Fruit fly (Drosophila melanogaster) whole organism, embryonic: Measurements from ENCODE around the gene Nse1.

Experiments
- BtbVII ChIP-seq: fragments of 200-800 bp; sonication (Bioruptor generic); optimal IDR thresholded peaks from 3 replicates; lab custom pipeline; 2017; ENCODE audit warnings: missing biosample characterization, mild to moderate bottlenecking, missing genetic modification characterization
- CG11456 ChIP-seq: fragments of 200-800 bp; sonication (Bioruptor generic); IDR thresholded peaks from 3 replicates; pipeline ENCODE4 v1.3.6; 2022; ENCODE audit warnings: missing biosample characterization, missing genetic modification characterization
- CG12071 ChIP-seq: fragments of 200-800 bp; sonication (Bioruptor generic); optimal IDR thresholded peaks from 3 replicates; lab custom pipeline; 2018; ENCODE audit warnings: missing biosample characterization, mild to moderate bottlenecking, missing genetic modification characterization
- CG13296 ChIP-seq: fragments of 200-800 bp; sonication (Bioruptor generic); optimal IDR thresholded peaks from 3 replicates; lab custom pipeline; 2018; ENCODE audit warnings: missing biosample characterization, mild to moderate bottlenecking, missing genetic modification characterization
- CG15269 ChIP-seq: fragments of 200-800 bp; sonication (Bioruptor generic); optimal IDR thresholded peaks from 2 replicates; lab custom pipeline; 2018; ENCODE audit warnings: missing biosample characterization, mild to moderate bottlenecking, missing genetic modification characterization, moderate library complexity
- CG17612 ChIP-seq: fragments of 200-800 bp; sonication (Bioruptor generic); IDR thresholded peaks from 2 replicates; pipeline ENCODE4 v1.3.6; 2022; ENCODE audit warnings: missing biosample characterization, missing genetic modification characterization
- CG31388 ChIP-seq: fragments of 200-800 bp; sonication (Bioruptor generic); optimal IDR thresholded peaks from 2 replicates; lab custom pipeline; 2016; ENCODE audit warnings: missing biosample characterization, missing genetic modification characterization
- CG34422 ChIP-seq: fragments of 200-800 bp; sonication (Bioruptor generic); IDR thresholded peaks from 3 replicates; pipeline ENCODE4 v1.3.6; 2022; ENCODE audit warnings: missing biosample characterization, missing genetic modification characterization
- CG4617 ChIP-seq: fragments of 200-800 bp; sonication (Bioruptor generic); optimal IDR thresholded peaks from 3 replicates; lab custom pipeline; 2016; ENCODE audit warnings: missing biosample characterization, missing genetic modification characterization, borderline replicate concordance
- CG4854 ChIP-seq: fragments of 200-800 bp; sonication (Bioruptor generic); optimal IDR thresholded peaks from 2 replicates; lab custom pipeline; 2016; ENCODE audit warnings: missing biosample characterization, missing genetic modification characterization, inconsistent platforms
- CG7786 ChIP-seq: fragments of 200-800 bp; sonication (Bioruptor generic); optimal IDR thresholded peaks from 2 replicates; lab custom pipeline; 2016; ENCODE audit warnings: missing biosample characterization, missing genetic modification characterization
- CG7963 ChIP-seq: fragments of 200-800 bp; sonication (Bioruptor generic); IDR thresholded peaks from 3 replicates; pipeline ENCODE4 v1.3.6; 2022; ENCODE audit warnings: missing biosample characterization, missing genetic modification characterization; ENCODE audit not compliant: partially characterized antibody
- CG8388 ChIP-seq: fragments of 200-800 bp; sonication (Bioruptor generic); optimal IDR thresholded peaks from 2 replicates; lab custom pipeline; 2019; ENCODE audit warnings: missing biosample characterization, mild to moderate bottlenecking, missing genetic modification characterization, moderate library complexity
- CG9215 ChIP-seq: fragments of 200-800 bp; sonication (Bioruptor generic); IDR thresholded peaks from 2 replicates; pipeline ENCODE4 v1.3.6; 2022; ENCODE audit warnings: missing biosample characterization, missing genetic modification characterization
- Dek ChIP-seq: fragments of 200-800 bp; sonication (Bioruptor generic); optimal IDR thresholded peaks from 3 replicates; lab custom pipeline; 2019; ENCODE audit warnings: missing biosample characterization, mild to moderate bottlenecking, missing genetic modification characterization, moderate library complexity
- Drgx ChIP-seq: fragments of 200-800 bp; sonication (Bioruptor generic); IDR thresholded peaks from 2 replicates; pipeline ENCODE4 v1.3.6; 2022; ENCODE audit warnings: missing biosample characterization, missing genetic modification characterization
- GATAe ChIP-seq: fragments of 200-800 bp; sonication (Bioruptor generic); conservative IDR thresholded peaks from 2 replicates; pipeline ENCODE4 v1.3.6; 2022; ENCODE audit warnings: missing biosample characterization, missing genetic modification characterization
- Gug ChIP-seq: fragments of 200-800 bp; sonication (Bioruptor generic); IDR thresholded peaks from 4 replicates; pipeline ENCODE4 v1.3.6; 2022; ENCODE audit warnings: missing biosample characterization, missing genetic modification characterization
- H2.0 ChIP-seq: fragments of 200-800 bp; sonication (Bioruptor generic); IDR thresholded peaks from 2 replicates; pipeline ENCODE4 v1.3.6; 2022; ENCODE audit warnings: missing biosample characterization, missing genetic modification characterization
- Hand ChIP-seq: fragments of 200-800 bp; sonication (Bioruptor generic); optimal IDR thresholded peaks from 2 replicates; lab custom pipeline; 2017; ENCODE audit warnings: mild to moderate bottlenecking, missing biosample characterization, missing genetic modification reagents, missing genetic modification characterization
- Hmx ChIP-seq: fragments of 200-800 bp; sonication (Bioruptor generic); optimal IDR thresholded peaks from 2 replicates; lab custom pipeline; 2016; ENCODE audit warnings: missing biosample characterization, missing genetic modification characterization
- Mrtf ChIP-seq: fragments of 200-800 bp; sonication (Bioruptor generic); IDR thresholded peaks from 3 replicates; pipeline ENCODE4 v1.3.6; 2022; ENCODE audit warnings: missing biosample characterization, missing genetic modification characterization
- Myb ChIP-seq: fragments of 200-800 bp; sonication (Bioruptor generic); optimal IDR thresholded peaks from 2 replicates; lab custom pipeline; 2016; ENCODE audit warnings: missing biosample characterization, missing genetic modification characterization
- NfI ChIP-seq: fragments of 200-800 bp; sonication (Bioruptor generic); optimal IDR thresholded peaks from 3 replicates; lab custom pipeline; 2018; ENCODE audit warnings: missing biosample characterization, mild to moderate bottlenecking, missing genetic modification characterization, moderate library complexity
- Rx ChIP-seq: fragments of 200-800 bp; sonication (Bioruptor generic); IDR thresholded peaks from 2 replicates; pipeline ENCODE4 v1.3.6; 2022; ENCODE audit warnings: missing biosample characterization, missing genetic modification characterization
- Sry-β ChIP-seq: fragments of 200-800 bp; sonication (Bioruptor generic); optimal IDR thresholded peaks from 2 replicates; lab custom pipeline; 2018; ENCODE audit warnings: missing biosample characterization, mild to moderate bottlenecking, missing genetic modification characterization, moderate library complexity
- ash1 ChIP-seq: fragments of 200-800 bp; sonication (Bioruptor generic); optimal IDR thresholded peaks from 2 replicates; lab custom pipeline; 2018; ENCODE audit warnings: missing biosample characterization, mild to moderate bottlenecking, missing genetic modification characterization
- chif ChIP-seq, 2 experiments: fragments of 200-800 bp; sonication (Bioruptor generic); optimal IDR thresholded peaks; 3 replicates each; lab custom pipeline; 2016; ENCODE audit warnings: missing biosample characterization in 2 of 2, missing genetic modification characterization in 2 of 2
- chinmo ChIP-seq: fragments of 200-800 bp; sonication (Bioruptor generic); IDR thresholded peaks from 4 replicates; pipeline ENCODE4 v1.3.6; 2022; ENCODE audit warnings: missing biosample characterization, missing genetic modification characterization; ENCODE audit not compliant: partially characterized antibody
- crc ChIP-seq: fragments of 200-800 bp; sonication (Bioruptor generic); optimal IDR thresholded peaks from 2 replicates; lab custom pipeline; 2016; ENCODE audit warnings: missing biosample characterization, missing genetic modification characterization
- danr ChIP-seq: fragments of 200-800 bp; sonication (Bioruptor generic); IDR thresholded peaks from 2 replicates; pipeline ENCODE4 v1.3.6; 2022; ENCODE audit warnings: missing biosample characterization, missing genetic modification characterization
- dm ChIP-seq: fragments of 200-800 bp; sonication (Bioruptor generic); optimal IDR thresholded peaks from 3 replicates; lab custom pipeline; 2016; ENCODE audit warnings: missing biosample characterization, missing genetic modification characterization
- fd96Cb ChIP-seq: fragments of 200-800 bp; sonication (Bioruptor generic); optimal IDR thresholded peaks from 2 replicates; lab custom pipeline; 2018; ENCODE audit warnings: missing biosample characterization, mild to moderate bottlenecking, missing genetic modification characterization, moderate library complexity
- gce ChIP-seq: fragments of 200-800 bp; sonication (Bioruptor generic); IDR thresholded peaks from 3 replicates; pipeline ENCODE4 v1.3.6; 2022; ENCODE audit warnings: missing biosample characterization, missing genetic modification characterization
- kay ChIP-seq: fragments of 200-800 bp; sonication (Bioruptor generic); optimal IDR thresholded peaks from 2 replicates; lab custom pipeline; 2016; ENCODE audit warnings: missing biosample characterization, missing genetic modification characterization
- ken ChIP-seq: fragments of 200-800 bp; sonication (Bioruptor generic); IDR thresholded peaks from 3 replicates; pipeline ENCODE4 v1.3.6; 2022; ENCODE audit warnings: missing biosample characterization, missing genetic modification characterization
- lbe ChIP-seq: fragments of 200-800 bp; sonication (Bioruptor generic); optimal IDR thresholded peaks from 2 replicates; lab custom pipeline; 2016; ENCODE audit warnings: missing biosample characterization, mild to moderate bottlenecking, missing genetic modification characterization
- nerfin-2 ChIP-seq: fragments of 200-800 bp; sonication (Bioruptor generic); IDR thresholded peaks from 2 replicates; pipeline ENCODE4 v1.3.6; 2022; ENCODE audit warnings: missing biosample characterization, missing genetic modification characterization; ENCODE audit not compliant: partially characterized antibody
- nom ChIP-seq: fragments of 200-800 bp; sonication (Bioruptor generic); optimal IDR thresholded peaks from 2 replicates; lab custom pipeline; 2017; ENCODE audit warnings: missing biosample characterization, missing genetic modification characterization, mild to moderate bottlenecking, moderate library complexity, missing genetic modification reagents
- odd ChIP-seq: fragments of 200-800 bp; sonication (Bioruptor generic); optimal IDR thresholded peaks from 2 replicates; lab custom pipeline; 2017; ENCODE audit warnings: missing biosample characterization, mild to moderate bottlenecking, missing genetic modification characterization
- run ChIP-seq: fragments of 200-800 bp; sonication (Bioruptor generic); optimal IDR thresholded peaks from 3 replicates; lab custom pipeline; 2018; ENCODE audit warnings: missing biosample characterization, mild to moderate bottlenecking, missing genetic modification characterization
- scrt ChIP-seq: fragments of 200-800 bp; sonication (Bioruptor generic); optimal IDR thresholded peaks from 2 replicates; lab custom pipeline; 2018; ENCODE audit warnings: missing biosample characterization, mild to moderate bottlenecking, missing genetic modification characterization, moderate library complexity
- sens-2 ChIP-seq: fragments of 200-800 bp; sonication (Bioruptor generic); IDR thresholded peaks from 2 replicates; pipeline ENCODE4 v1.3.6; 2022; ENCODE audit warnings: missing biosample characterization, missing genetic modification characterization
- seq ChIP-seq: fragments of 200-800 bp; sonication (Bioruptor generic); IDR thresholded peaks from 2 replicates; pipeline ENCODE4 v1.3.6; 2022; ENCODE audit warnings: missing biosample characterization, missing genetic modification characterization
- slou ChIP-seq: fragments of 200-800 bp; sonication (Bioruptor generic); optimal IDR thresholded peaks from 3 replicates; lab custom pipeline; 2016; ENCODE audit warnings: missing biosample characterization, missing genetic modification characterization
- toy ChIP-seq: fragments of 200-800 bp; sonication (Bioruptor generic); IDR thresholded peaks from 2 replicates; pipeline ENCODE4 v1.3.6; 2022; ENCODE audit warnings: missing biosample characterization, missing genetic modification characterization
- usp ChIP-seq: fragments of >200 bp; optimal IDR thresholded peaks from 2 replicates; lab custom pipeline; 2017; ENCODE audit warnings: missing biosample characterization, missing genetic modification characterization
- wdn ChIP-seq: fragments of 200-800 bp; sonication (Bioruptor generic); IDR thresholded peaks from 2 replicates; pipeline ENCODE4 v1.3.6; 2022; ENCODE audit warnings: missing biosample characterization, missing genetic modification characterization

The Nse1 gene

dm6 chr2L:6683992-6684882, 6.8 kb upstream of the Nse1 start, which contains the start of gene Nhe3 (continued):
- TF ChIP-seq dm (GFP tag; lab: Kevin White, UChicago) (peak; percentile 39), sens-2 (peak; percentile 60; the same call in 1 of the 2 replicates), Gug (peak; percentile 74), Mrtf (GFP tag; lab: Robert Waterston, UW) (peak; percentile 65; the same call in 2 of the 3 replicates), fd96Cb (tag; lab: Kevin White, UChicago) (peak; percentile 77), CG7963 (0 out of 3 replicates have a peak, but pooled peaks have one; percentile 12), Hand (GFP tag; lab: Kevin White, UChicago) (peak; percentile 63), usp (GFP tag; lab: Kevin White, UChicago) (no peak), gce (GFP tag; lab: Robert Waterston, UW) (peak; percentile 71; the same call in 1 of the 3 replicates), Sry-β (GFP tag; lab: Kevin White, UChicago) (no peak), slou (GFP tag; lab: Kevin White, UChicago) (peak; percentile 49), CG9215 (GFP tag; lab: Robert Waterston, UW) (peak; percentile 77), Myb (GFP tag; lab: Kevin White, UChicago) (peak; percentile 45), BtbVII (GFP tag; lab: Kevin White, UChicago) (peak; percentile 48), ash1 (GFP tag; lab: Kevin White, UChicago) (no peak), NfI (GFP tag; lab: Kevin White, UChicago) (peak; percentile 75), ken (peak; percentile 78), run (peak; percentile 36), toy (GFP tag; lab: Robert Waterston, UW) (peak; percentile 67; the same call in 1 of the 2 replicates), Dek (tag; lab: Kevin White, UChicago) (peak; percentile 75), CG4854 (GFP tag; lab: Kevin White, UChicago) (peak; percentile 62), Rx (GFP tag; lab: Robert Waterston, UW) (peak; percentile 80), CG34422 (peak; percentile 77), CG12071 (GFP tag; lab: Kevin White, UChicago) (peak; percentile 9), CG4617 (GFP tag; lab: Kevin White, UChicago) (peak; percentile 73), nom (GFP tag; lab: Kevin White, UChicago) (peak; percentile 49), lbe (GFP tag; lab: Kevin White, UChicago) (peak; percentile 48), Drgx (peak; percentile 67), kay (GFP tag; lab: Kevin White, UChicago) (peak; percentile 74), GATAe (no peak), Hmx (GFP tag; lab: Kevin White, UChicago) (peak; percentile 69), odd (GFP tag; lab: Kevin White, UChicago) (peak; percentile 71), wdn (GFP tag; lab: Robert Waterston, UW) (peak; percentile 54), CG8388 (GFP tag; lab: Kevin White, UChicago) (peak; percentile 71), CG13296 (GFP tag; lab: Kevin White, UChicago) (peak; percentile 79), H2.0 (GFP tag; lab: Robert Waterston, UW) (peak; percentile 62), CG15269 (tag; lab: Kevin White, UChicago) (no peak), danr (GFP tag; lab: Robert Waterston, UW) (peak; percentile 46; the same call in 1 of the 2 replicates), chinmo (GFP tag; lab: Robert Waterston, UW) (peak; percentile 81; the same call in 2 of the 4 replicates), crc (GFP tag; lab: Kevin White, UChicago) (peak; percentile 53), chif (GFP tag; optimal IDR thresholded peaks at IDR 0.05; lab: Kevin White, UChicago) (peak; percentile 36 to 85), CG11456 (GFP tag; lab: Robert Waterston, UW) (peak; percentile 87), CG31388 (GFP tag; lab: Kevin White, UChicago) (peak; percentile 62), CG7786 (GFP tag; lab: Kevin White, UChicago) (peak; percentile 82), nerfin-2 (GFP tag; lab: Robert Waterston, UW) (no peak), scrt (GFP tag; lab: Kevin White, UChicago) (peak; percentile 57), CG17612 (GFP tag; lab: Robert Waterston, UW) (peak; percentile 59; the same call in 1 of the 2 replicates), seq (GFP tag; lab: Robert Waterston, UW) (peak; percentile 36; the same call in 1 of the 2 replicates)
